Worm (Caenorhabditis elegans): ENCODE measurements around the gene plpr-1.

plpr-1 gene

ce11 chrII:11240214-11240613, 18.1 kb downstream of the plpr-1 start:
- TF ChIP-seq eor-1 (tag; optimal IDR thresholded peaks at IDR 0.05): no peak
- no peak for TF ChIP-seq R02D3.7 (tag; optimal IDR thresholded peaks at IDR 0.05)
- no peak for TF ChIP-seq pha-4 (tag; optimal IDR thresholded peaks at IDR 0.05)
- TF ChIP-seq nhr-67 (tag; optimal IDR thresholded peaks at IDR 0.05): no peak
- TF ChIP-seq fos-1 (tag; optimal IDR thresholded peaks at IDR 0.05): no peak
- TF ChIP-seq tbx-2 (tag; optimal IDR thresholded peaks at IDR 0.05): no peak
- TF ChIP-seq egl-27 (tag; optimal IDR thresholded peaks at IDR 0.05): no peak
- no peak for TF ChIP-seq ceh-16 (tag; optimal IDR thresholded peaks at IDR 0.05)
- TF ChIP-seq unc-39 (tag; optimal IDR thresholded peaks at IDR 0.05): no peak
- TF ChIP-seq nhr-25 (tag; optimal IDR thresholded peaks at IDR 0.05): no peak
- TF ChIP-seq nhr-11 (tag; optimal IDR thresholded peaks at IDR 0.05): no peak
- TF ChIP-seq mml-1 (tag; optimal IDR thresholded peaks at IDR 0.05): no peak
- TF ChIP-seq elt-2 (tag; optimal IDR thresholded peaks at IDR 0.05): no peak
- no peak for TF ChIP-seq ztf-4 (tag; optimal IDR thresholded peaks at IDR 0.05)
- TF ChIP-seq lin-39 (tag; optimal IDR thresholded peaks at IDR 0.05): no peak

ce11 chrII:11240963-11241362, 18.9 kb downstream of the plpr-1 start:
- TF ChIP-seq elt-1 (tag; optimal IDR thresholded peaks at IDR 0.05) (no peak), eor-1 (tag; optimal IDR thresholded peaks at IDR 0.05) (no peak), nhr-11 (tag; optimal IDR thresholded peaks at IDR 0.05) (no peak), nhr-237 (tag; optimal IDR thresholded peaks at IDR 0.05) (no peak), mml-1 (tag; optimal IDR thresholded peaks at IDR 0.05) (no peak)

- TF ChIP-seq eor-1 (tag; optimal IDR thresholded peaks at IDR 0.05) (no peak), nhr-25 (tag; optimal IDR thresholded peaks at IDR 0.05) (no peak), hmg-11 (tag; optimal IDR thresholded peaks at IDR 0.05) (no peak), elt-2 (tag; optimal IDR thresholded peaks at IDR 0.05) (no peak), ceh-9 (tag; optimal IDR thresholded peaks at IDR 0.05) (no peak), lsy-12 (tag; optimal IDR thresholded peaks at IDR 0.05) (no peak), R02D3.7 (tag; optimal IDR thresholded peaks at IDR 0.05) (no peak), nhr-76 (tag; optimal IDR thresholded peaks at IDR 0.05) (no peak), ama-1 (optimal IDR thresholded peaks at IDR 0.05) (no peak), pha-4 (tag; optimal IDR thresholded peaks at IDR 0.05) (no peak), fkh-10 (GFP tag; optimal IDR thresholded peaks at IDR 0.05) (no peak), sea-2 (GFP tag; optimal IDR thresholded peaks at IDR 0.05) (no peak), egl-27 (tag; optimal IDR thresholded peaks at IDR 0.05) (no peak), mdl-1 (tag; optimal IDR thresholded peaks at IDR 0.05) (no peak), lin-39 (tag; optimal IDR thresholded peaks at IDR 0.05) (no peak), egl-5 (tag; optimal IDR thresholded peaks at IDR 0.05) (no peak)
Measured at ce11 chrII:11241497-11241896, 19.4 kb downstream of the plpr-1 start.

ce11 chrII:11242918-11243317, 20.8 kb downstream of the plpr-1 start:
- TF ChIP-seq unc-39 (tag; optimal IDR thresholded peaks at IDR 0.05): no peak
- no peak for TF ChIP-seq mml-1 (tag; optimal IDR thresholded peaks at IDR 0.05)
- no peak for TF ChIP-seq lin-15B (tag; optimal IDR thresholded peaks at IDR 0.05)
- TF ChIP-seq snpc-4 (tag; optimal IDR thresholded peaks at IDR 0.05): no peak
- no peak for TF ChIP-seq nhr-23 (tag; optimal IDR thresholded peaks at IDR 0.05)
- no peak for TF ChIP-seq ztf-11 (tag; optimal IDR thresholded peaks at IDR 0.05)

ce11 chrII:11246506-11246905, 24.4 kb downstream of the plpr-1 start:
- TF ChIP-seq nhr-76 (tag; optimal IDR thresholded peaks at IDR 0.05) (no peak), nhr-25 (tag; optimal IDR thresholded peaks at IDR 0.05) (peak; percentile 29)

- TF ChIP-seq ztf-11 (tag; optimal IDR thresholded peaks at IDR 0.05): no peak
- TF ChIP-seq elt-1 (tag; optimal IDR thresholded peaks at IDR 0.05): no peak
- TF ChIP-seq nhr-43 (tag; optimal IDR thresholded peaks at IDR 0.05; ENCODE audit: poor library complexity, severe bottlenecking): peak; percentile 10
- no peak for TF ChIP-seq fkh-2 (tag; optimal IDR thresholded peaks at IDR 0.05)
- TF ChIP-seq ztf-4 (tag; optimal IDR thresholded peaks at IDR 0.05): no peak
- peak; percentile 81 for TF ChIP-seq nhr-25 (tag; optimal IDR thresholded peaks at IDR 0.05)
- TF ChIP-seq ama-1 (optimal IDR thresholded peaks at IDR 0.05): no peak
Measured at ce11 chrII:11247414-11247813, 25.3 kb downstream of the plpr-1 start, which contains the start of gene T06D8.10. TSS of gene T06D8.10 (minus strand) at chrII:11247514.
